Worm (Caenorhabditis elegans): ENCODE results near the gene C47E8.4.

- TF ChIP-seq tab-1 (GFP tag; IDR thresholded peaks at IDR 0.05) (no peak), cog-1 (tag; optimal IDR thresholded peaks at IDR 0.05) (no peak), flt-1 (GFP tag; IDR thresholded peaks at IDR 0.05) (no peak), ztf-29 (GFP tag; IDR thresholded peaks at IDR 0.05) (no peak), ztf-23 (GFP tag; IDR thresholded peaks at IDR 0.05) (no peak), klf-2 (GFP tag; conservative IDR thresholded peaks at IDR 0.05) (no peak), ref-1 (GFP tag; conservative IDR thresholded peaks at IDR 0.05) (no peak), med-1 (GFP tag; optimal IDR thresholded peaks at IDR 0.05; ENCODE audit: insufficient read depth) (no peak)
Observed at ce11 chrV:14640071-14640470, 45.2 kb downstream of the C47E8.4 start, which contains the start of gene F43D2.7.

Measured in whole organism, midembryonic.